Worm (Caenorhabditis elegans) whole organism, L2 larva: Measurements from ENCODE around the gene F21A3.4.

Source experiments
- C34F6.9 ChIP-seq: fragments of 150-350 bp; optimal IDR thresholded peaks from 2 replicates; lab custom pipeline; 2014; ENCODE audit warnings: missing biosample characterization, missing genetic modification characterization
- R02D3.7 ChIP-seq: fragments of 150-350 bp; optimal IDR thresholded peaks from 2 replicates; lab custom pipeline; 2014; ENCODE audit warnings: missing biosample characterization, missing genetic modification characterization
- Y55F3AM.14 ChIP-seq: fragments of 200-800 bp; sonication (Bioruptor generic); optimal IDR thresholded peaks from 2 replicates; lab custom pipeline; 2018; ENCODE audit warnings: mild to moderate bottlenecking, missing genetic modification characterization, missing compliant biosample characterization
- ZK546.5 ChIP-seq: sonication (generic microtip); optimal IDR thresholded peaks from 2 replicates; lab custom pipeline; 2017; ENCODE audit warnings: missing biosample characterization, missing genetic modification characterization
- alr-1 ChIP-seq: fragments of 150-350 bp; optimal IDR thresholded peaks from 2 replicates; lab custom pipeline; 2014; ENCODE audit warnings: missing biosample characterization, missing genetic modification characterization
- aly-2 ChIP-seq: fragments of 150-350 bp; optimal IDR thresholded peaks from 2 replicates; lab custom pipeline; 2014; ENCODE audit warnings: missing biosample characterization, missing genetic modification characterization
- blmp-1 ChIP-seq: sonication (generic microtip); optimal IDR thresholded peaks from 2 replicates; lab custom pipeline; 2017; ENCODE audit warnings: missing genetic modification characterization, mild to moderate bottlenecking, missing compliant biosample characterization, antibody characterized with exemption, moderate library complexity; ENCODE audit not compliant: insufficient read depth
- ceh-16 ChIP-seq: fragments of 150-350 bp; optimal IDR thresholded peaks from 2 replicates; lab custom pipeline; 2014; ENCODE audit warnings: missing biosample characterization, missing genetic modification characterization
- ceh-82 ChIP-seq: fragments of 150-350 bp; optimal IDR thresholded peaks from 2 replicates; lab custom pipeline; 2014; ENCODE audit warnings: missing biosample characterization, missing genetic modification characterization
- dmd-4 ChIP-seq: sonication (generic microtip); optimal IDR thresholded peaks from 2 replicates; lab custom pipeline; 2017; ENCODE audit warnings: missing biosample characterization, missing genetic modification characterization
- egl-27 ChIP-seq: sonication (generic microtip); optimal IDR thresholded peaks from 3 replicates; lab custom pipeline; 2017; ENCODE audit warnings: missing biosample characterization, missing genetic modification reagents, missing genetic modification characterization
- elt-1 ChIP-seq: fragments of 150-350 bp; optimal IDR thresholded peaks from 2 replicates; lab custom pipeline; 2014; ENCODE audit warnings: missing biosample characterization, missing genetic modification characterization
- elt-3 ChIP-seq: sonication (generic microtip); optimal IDR thresholded peaks from 2 replicates; lab custom pipeline; 2017; ENCODE audit warnings: missing biosample characterization, missing genetic modification characterization
- lin-11 ChIP-seq: fragments of 150-350 bp; sonication (generic microtip); optimal IDR thresholded peaks from 2 replicates; lab custom pipeline; 2014; ENCODE audit warnings: missing biosample characterization, missing genetic modification characterization, inconsistent platforms, mixed read lengths
- lin-13 ChIP-seq: fragments of 150-350 bp; optimal IDR thresholded peaks from 2 replicates; lab custom pipeline; 2014; ENCODE audit warnings: missing biosample characterization, missing genetic modification reagents, missing genetic modification characterization
- lin-39 ChIP-seq: fragments of 150-350 bp; optimal IDR thresholded peaks from 2 replicates; lab custom pipeline; 2014; ENCODE audit warnings: missing biosample characterization, missing genetic modification reagents, missing genetic modification characterization
- lsy-2 ChIP-seq, 2 experiments: fragments of 150-350 bp in 1 of 2; sonication (generic microtip) in 1 of 2; optimal IDR thresholded peaks; 2 replicates each; lab custom pipeline; 2014 to 2017; ENCODE audit warnings: missing biosample characterization in 2 of 2, missing genetic modification characterization in 2 of 2
- mbf-1 ChIP-seq: sonication (generic microtip); optimal IDR thresholded peaks from 2 replicates; lab custom pipeline; 2017; ENCODE audit warnings: missing biosample characterization, missing genetic modification characterization
- mdl-1 ChIP-seq, 2 experiments: fragments of 150-350 bp in 1 of 2; sonication (generic microtip) in 1 of 2; optimal IDR thresholded peaks; 2 replicates each; lab custom pipeline; 2017; ENCODE audit warnings: missing biosample characterization in 2 of 2, missing genetic modification characterization in 2 of 2
- nhr-10 ChIP-seq: sonication (generic microtip); optimal IDR thresholded peaks from 2 replicates; lab custom pipeline; 2017; ENCODE audit warnings: missing biosample characterization, missing genetic modification characterization
- nhr-12 ChIP-seq: fragments of 150-350 bp; optimal IDR thresholded peaks from 2 replicates; lab custom pipeline; 2014; ENCODE audit warnings: missing biosample characterization, missing genetic modification characterization
- nhr-129 ChIP-seq: fragments of 150-350 bp; optimal IDR thresholded peaks from 2 replicates; lab custom pipeline; 2014; ENCODE audit warnings: missing biosample characterization, missing genetic modification characterization
- nhr-21 ChIP-seq: fragments of 150-350 bp; optimal IDR thresholded peaks from 2 replicates; lab custom pipeline; 2014; ENCODE audit warnings: missing biosample characterization, missing genetic modification characterization
- nhr-237 ChIP-seq: fragments of 150-350 bp; optimal IDR thresholded peaks from 2 replicates; lab custom pipeline; 2014; ENCODE audit warnings: missing biosample characterization, missing genetic modification characterization
- nhr-25 ChIP-seq: fragments of 150-350 bp; sonication (generic microtip); optimal IDR thresholded peaks from 3 replicates; lab custom pipeline; 2014; ENCODE audit warnings: missing biosample characterization, missing genetic modification characterization
- nhr-6 ChIP-seq: fragments of 150-350 bp; optimal IDR thresholded peaks from 2 replicates; lab custom pipeline; 2014; ENCODE audit warnings: missing biosample characterization, missing genetic modification characterization
- nhr-77 ChIP-seq: fragments of 150-350 bp; optimal IDR thresholded peaks from 2 replicates; lab custom pipeline; 2014; ENCODE audit warnings: missing biosample characterization, missing genetic modification characterization
- peb-1 ChIP-seq: fragments of 150-350 bp; optimal IDR thresholded peaks from 2 replicates; lab custom pipeline; 2014; ENCODE audit warnings: missing biosample characterization, missing genetic modification characterization
- sem-4 ChIP-seq: fragments of 150-350 bp; optimal IDR thresholded peaks from 2 replicates; lab custom pipeline; 2014; ENCODE audit warnings: missing biosample characterization, missing genetic modification reagents, missing genetic modification characterization
- skn-1 ChIP-seq: sonication (generic microtip); optimal IDR thresholded peaks from 2 replicates; lab custom pipeline; 2017; ENCODE audit warnings: missing biosample characterization, missing genetic modification characterization
- sma-3 ChIP-seq: sonication (generic microtip); optimal IDR thresholded peaks from 2 replicates; lab custom pipeline; 2016; ENCODE audit warnings: missing genetic modification reagents, missing genetic modification characterization, missing compliant biosample characterization
- sma-9 ChIP-seq, 2 experiments: fragments of 150-350 bp in 1 of 2; sonication (generic microtip) in 1 of 2; optimal IDR thresholded peaks; 2 replicates each; lab custom pipeline; 2014 to 2016; ENCODE audit warnings: missing genetic modification characterization in 2 of 2, mild to moderate bottlenecking in 1 of 2, missing biosample characterization in 1 of 2, missing compliant biosample characterization in 1 of 2, missing genetic modification reagents in 1 of 2, moderate library complexity in 1 of 2
- unc-39 ChIP-seq: fragments of 150-350 bp; optimal IDR thresholded peaks from 2 replicates; lab custom pipeline; 2014; ENCODE audit warnings: missing biosample characterization, missing genetic modification characterization
- zag-1 ChIP-seq: fragments of 150-350 bp; optimal IDR thresholded peaks from 2 replicates; lab custom pipeline; 2014; ENCODE audit warnings: missing biosample characterization, missing genetic modification characterization
- ztf-1 ChIP-seq: fragments of 200-800 bp; sonication (Bioruptor generic); conservative IDR thresholded peaks from 2 replicates; pipeline ENCODE4 v1.3.6; 2022; ENCODE audit warnings: missing genetic modification characterization, missing compliant biosample characterization
- ztf-4 ChIP-seq: fragments of 150-350 bp; optimal IDR thresholded peaks from 2 replicates; lab custom pipeline; 2014; ENCODE audit warnings: missing biosample characterization, missing genetic modification characterization

The F21A3.4 gene

DNA sequence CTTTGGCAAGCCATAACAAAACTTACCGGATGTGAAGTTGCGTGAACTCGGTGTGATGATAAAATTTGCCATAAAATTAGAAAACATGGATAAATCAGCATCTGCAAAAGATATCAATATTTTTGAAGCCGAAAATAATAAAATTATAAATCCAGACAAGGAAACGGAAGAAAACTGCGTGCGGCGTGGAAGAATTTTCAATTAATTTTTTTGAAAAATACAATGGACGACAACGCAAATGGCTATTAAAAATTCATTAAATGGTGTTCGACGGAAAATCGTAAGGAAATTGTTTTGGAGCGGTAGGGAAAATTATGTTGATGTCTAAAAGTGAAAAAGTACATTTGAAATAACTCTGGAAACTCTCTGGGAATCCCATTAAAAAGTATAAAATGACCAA, 22.6 kb downstream of the F21A3.4 start, which contains the start of gene acr-18:
acr-18 (minus strand) TSS at position 101 of the 400 bp plus-strand sequence.
- no peak for TF ChIP-seq ztf-4 (tag; lab: Kevin White, UChicago)
- TF ChIP-seq, all 48 proteins: peak for 0

DNA sequence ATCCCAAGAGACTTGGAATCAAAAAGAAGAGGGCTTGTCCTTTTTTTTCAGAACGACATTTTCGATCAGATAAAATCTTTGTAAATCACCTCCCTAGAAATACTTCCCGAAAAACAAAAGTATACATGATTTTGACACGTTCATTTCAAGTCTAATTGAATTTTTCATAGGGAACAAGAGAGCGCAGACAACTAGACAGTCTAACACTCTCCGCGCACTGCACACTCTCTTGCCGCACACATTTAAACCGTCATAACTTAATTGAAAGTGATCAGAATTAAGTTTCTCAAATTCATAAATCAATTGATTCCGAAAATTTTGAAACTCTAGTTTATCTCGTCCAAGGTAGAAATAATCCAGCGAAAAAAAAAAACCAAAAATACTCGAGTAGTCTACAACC, 23.3 kb downstream of the F21A3.4 start:
- TF ChIP-seq unc-39 (tag; lab: Kevin White, UChicago), result no peak
- no peak for TF ChIP-seq dmd-4 (tag; lab: Kevin White, UChicago)
- TF ChIP-seq ztf-1 (GFP tag; lab: Robert Waterston, UW), result no peak
- TF ChIP-seq nhr-77 (tag; lab: Kevin White, UChicago), result no peak
- TF ChIP-seq elt-3, result no peak
- TF ChIP-seq ZK546.5 (tag; lab: Kevin White, UChicago), result no peak
- no peak for TF ChIP-seq ztf-4 (tag; lab: Kevin White, UChicago)
- no peak for TF ChIP-seq Y55F3AM.14
- no peak for TF ChIP-seq nhr-129 (tag; lab: Kevin White, UChicago)
- no peak for TF ChIP-seq zag-1
- TF ChIP-seq lin-11 (tag; lab: Kevin White, UChicago), result no peak
- no peak for TF ChIP-seq peb-1 (tag; lab: Kevin White, UChicago)
- no peak for TF ChIP-seq nhr-237 (tag; lab: Kevin White, UChicago)
- TF ChIP-seq ceh-16 (tag; lab: Kevin White, UChicago), result no peak
- TF ChIP-seq egl-27 (tag; lab: Kevin White, UChicago), result no peak

DNA sequence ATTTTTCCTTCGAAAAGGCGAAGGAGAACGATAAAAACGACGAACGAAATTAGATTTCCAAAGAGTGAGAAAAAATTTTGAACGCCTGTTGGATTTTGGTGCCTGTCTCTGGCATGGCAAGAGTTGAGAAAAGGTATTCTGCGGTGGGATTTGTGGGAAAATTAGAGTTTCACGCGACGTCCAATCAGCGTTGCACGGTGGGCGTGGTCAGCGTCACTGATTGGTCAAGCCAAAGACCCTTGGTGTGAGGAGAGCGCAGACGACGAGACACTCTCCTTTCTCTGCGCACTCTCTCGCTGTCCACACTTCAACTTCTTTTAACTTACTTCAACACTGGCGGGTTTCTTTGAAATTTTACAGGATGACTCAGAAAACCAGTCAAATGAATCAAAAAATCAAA, 26.1 kb downstream of the F21A3.4 start:
- TF ChIP-seq nhr-21 (tag; lab: Kevin White, UChicago) (no peak), nhr-129 (tag; lab: Kevin White, UChicago) (no peak), sma-9 (GFP tag; optimal IDR thresholded peaks at IDR 0.05; lab: Kevin White, UChicago) (no peak), sma-9 (tag; optimal IDR thresholded peaks at IDR 0.05; lab: Kevin White, UChicago) (no peak), ceh-82 (tag; lab: Kevin White, UChicago) (no peak), nhr-10 (tag; lab: Kevin White, UChicago) (no peak), mbf-1 (tag; lab: Kevin White, UChicago) (no peak), ztf-1 (GFP tag; lab: Robert Waterston, UW) (no peak), sem-4 (tag; lab: Kevin White, UChicago) (no peak), C34F6.9 (tag; lab: Kevin White, UChicago) (no peak), nhr-6 (tag; lab: Kevin White, UChicago) (no peak), elt-1 (tag; lab: Kevin White, UChicago) (no peak), nhr-77 (tag; lab: Kevin White, UChicago) (no peak), alr-1 (tag; lab: Kevin White, UChicago) (no peak), nhr-237 (tag; lab: Kevin White, UChicago) (no peak), lin-39 (tag; lab: Kevin White, UChicago) (no peak), skn-1 (tag; lab: Kevin White, UChicago) (no peak), lsy-2 (tag; optimal IDR thresholded peaks at IDR 0.05; lab: Kevin White, UChicago) (no peak), mdl-1 (tag; optimal IDR thresholded peaks at IDR 0.05; lab: Kevin White, UChicago) (no peak), egl-27 (tag; lab: Kevin White, UChicago) (no peak)

DNA sequence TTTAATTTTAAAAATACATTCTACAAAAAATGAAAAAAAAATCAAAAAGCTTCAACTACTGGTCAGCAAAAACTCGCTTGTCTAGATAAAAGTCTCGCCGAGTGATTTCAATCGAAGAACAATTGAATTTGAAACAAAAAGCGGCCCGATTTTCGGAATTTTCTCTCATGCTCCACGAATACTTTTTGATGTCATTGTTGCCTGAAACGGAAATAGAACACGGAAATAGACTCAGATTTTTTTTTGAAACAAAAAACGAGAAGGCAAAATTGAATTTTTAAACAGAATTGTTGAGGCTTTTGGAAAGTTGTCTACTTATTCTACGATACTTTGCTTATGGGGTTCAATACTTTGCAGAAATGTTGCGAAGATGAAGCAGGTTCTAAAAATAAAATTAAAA, 27.1 kb downstream of the F21A3.4 start:
- no peak for TF ChIP-seq peb-1 (tag; lab: Kevin White, UChicago)
- no peak for TF ChIP-seq blmp-1 (tag; lab: Kevin White, UChicago)
- no peak for TF ChIP-seq aly-2 (tag; lab: Kevin White, UChicago)
- no peak for TF ChIP-seq alr-1 (tag; lab: Kevin White, UChicago)
- no peak for TF ChIP-seq nhr-25 (tag; lab: Kevin White, UChicago)
- no peak for TF ChIP-seq sma-3 (GFP tag; lab: Kevin White, UChicago)
- no peak for TF ChIP-seq ZK546.5 (tag; lab: Kevin White, UChicago)
- TF ChIP-seq lin-39 (tag; lab: Kevin White, UChicago), result no peak
- TF ChIP-seq mdl-1 (tag; optimal IDR thresholded peaks at IDR 0.05; lab: Kevin White, UChicago), result no peak
- no peak for TF ChIP-seq nhr-12 (tag; lab: Kevin White, UChicago)
- TF ChIP-seq sem-4 (tag; lab: Kevin White, UChicago), result no peak
- TF ChIP-seq elt-3, result no peak
- no peak for TF ChIP-seq ceh-16 (tag; lab: Kevin White, UChicago)
- no peak for TF ChIP-seq nhr-237 (tag; lab: Kevin White, UChicago)
- TF ChIP-seq R02D3.7 (tag; lab: Kevin White, UChicago), result no peak
- TF ChIP-seq lin-13 (GFP tag; lab: Kevin White, UChicago), result no peak
- TF ChIP-seq nhr-77 (tag; lab: Kevin White, UChicago), result no peak
- no peak for TF ChIP-seq lin-11 (tag; lab: Kevin White, UChicago)
- TF ChIP-seq unc-39 (tag; lab: Kevin White, UChicago), result no peak
- no peak for TF ChIP-seq nhr-129 (tag; lab: Kevin White, UChicago)
